Worm (Caenorhabditis elegans): Measurements from ENCODE around the gene str-56.

Gene str-56

DNA sequence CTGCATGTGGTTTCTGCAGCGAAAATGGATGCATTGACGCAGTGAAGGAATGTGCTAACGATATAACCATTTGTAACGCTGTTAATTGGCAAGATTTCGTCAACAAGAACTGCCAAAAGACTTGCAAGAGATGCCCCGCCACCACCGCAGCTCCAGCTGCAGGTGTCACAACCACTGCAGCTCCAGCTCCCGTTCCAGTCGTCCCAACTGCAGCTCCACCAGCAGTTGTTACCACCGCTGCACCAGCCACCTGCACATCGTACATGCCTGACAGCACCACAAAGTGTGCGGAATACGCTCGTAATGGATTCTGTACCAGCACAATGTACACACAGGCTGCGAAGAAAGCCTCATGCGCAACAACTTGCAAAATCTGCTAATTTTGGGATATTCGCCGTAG, 40.3 kb downstream of the str-56 start:
- no peak for TF ChIP-seq unc-55 (GFP tag; optimal IDR thresholded peaks at IDR 0.05)
- no peak for TF ChIP-seq ceh-2 (tag; optimal IDR thresholded peaks at IDR 0.05)
- no peak for TF ChIP-seq ceh-14 (tag; optimal IDR thresholded peaks at IDR 0.05)
- TF ChIP-seq hlh-8 (tag; optimal IDR thresholded peaks at IDR 0.05) = no peak
- TF ChIP-seq unc-42 (tag; optimal IDR thresholded peaks at IDR 0.05) = no peak
- no peak for TF ChIP-seq eyg-1 (tag; optimal IDR thresholded peaks at IDR 0.05)
- TF ChIP-seq che-1 (tag; optimal IDR thresholded peaks at IDR 0.05) = no peak
- TF ChIP-seq Y22D7AL.16 (tag; optimal IDR thresholded peaks at IDR 0.05) = no peak
- TF ChIP-seq ttx-3 (tag; optimal IDR thresholded peaks at IDR 0.05) = no peak
- TF ChIP-seq fkh-10 (GFP tag; optimal IDR thresholded peaks at IDR 0.05) = no peak
- TF ChIP-seq tbx-2 (tag; optimal IDR thresholded peaks at IDR 0.05) = no peak
- no peak for TF ChIP-seq K09A11.1 (tag; optimal IDR thresholded peaks at IDR 0.05; ENCODE audit: insufficient read depth)
- no peak for TF ChIP-seq ceh-19 (GFP tag; optimal IDR thresholded peaks at IDR 0.05)
- TF ChIP-seq dmd-4 (tag; optimal IDR thresholded peaks at IDR 0.05; ENCODE audit: borderline replicate concordance) = no peak
- no peak for TF ChIP-seq npax-4 (tag; optimal IDR thresholded peaks at IDR 0.05)

- TF ChIP-seq elt-2 (tag; optimal IDR thresholded peaks at IDR 0.05) = no peak
- no peak for TF ChIP-seq ceh-24 (tag; optimal IDR thresholded peaks at IDR 0.05)
- no peak for TF ChIP-seq unc-42 (tag; optimal IDR thresholded peaks at IDR 0.05)
- no peak for TF ChIP-seq odd-2 (tag; optimal IDR thresholded peaks at IDR 0.05)
- no peak for TF ChIP-seq ttx-3 (tag; optimal IDR thresholded peaks at IDR 0.05)
- TF ChIP-seq ahr-1 (tag; optimal IDR thresholded peaks at IDR 0.05) = no peak
- TF ChIP-seq sox-2 (GFP tag; IDR thresholded peaks at IDR 0.05) = no peak
- no peak for TF ChIP-seq ztf-16 (tag; optimal IDR thresholded peaks at IDR 0.05)
- TF ChIP-seq hlh-13 (GFP tag; optimal IDR thresholded peaks at IDR 0.05) = no peak
- TF ChIP-seq hlh-15 (tag; optimal IDR thresholded peaks at IDR 0.05) = no peak
- TF ChIP-seq dve-1 (tag; optimal IDR thresholded peaks at IDR 0.05) = no peak
- TF ChIP-seq ceh-6 (GFP tag; optimal IDR thresholded peaks at IDR 0.05) = no peak
- TF ChIP-seq Y22D7AL.16 (tag; optimal IDR thresholded peaks at IDR 0.05) = no peak
Measured at ce11 chrV:15913714-15914113, 41.3 kb downstream of the str-56 start, which contains the start of gene F35E8.7. TSS of gene F35E8.7 (plus strand) at chrV:15914014.

DNA sequence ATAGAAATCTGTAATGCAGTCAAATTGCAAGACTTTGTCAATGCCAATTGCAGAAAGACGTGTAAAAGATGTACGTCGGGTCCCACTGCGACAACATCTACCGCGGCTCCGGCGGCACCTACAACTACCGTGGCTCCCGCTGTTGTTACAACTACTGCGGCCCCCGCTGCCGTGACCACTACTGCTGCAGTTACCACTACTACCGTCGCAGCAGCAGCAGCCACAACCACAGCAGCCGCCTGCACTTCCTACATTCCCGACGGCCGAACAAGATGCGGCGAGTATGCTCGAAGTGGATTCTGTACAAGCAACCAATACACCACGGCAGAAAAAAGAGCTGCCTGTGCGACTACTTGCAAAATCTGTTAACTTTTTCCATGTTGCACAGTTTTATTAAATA, 42.4 kb downstream of the str-56 start:
- TF ChIP-seq pat-9 (tag; optimal IDR thresholded peaks at IDR 0.05) (no peak), npax-4 (tag; optimal IDR thresholded peaks at IDR 0.05) (no peak), ama-1 (optimal IDR thresholded peaks at IDR 0.05) (no peak), pha-2 (tag; optimal IDR thresholded peaks at IDR 0.05) (no peak), ceh-31 (tag; optimal IDR thresholded peaks at IDR 0.05) (no peak), ceh-34 (tag; optimal IDR thresholded peaks at IDR 0.05) (no peak), unc-42 (tag; optimal IDR thresholded peaks at IDR 0.05) (no peak), ceh-9 (tag; optimal IDR thresholded peaks at IDR 0.05) (no peak), ceh-30 (tag; optimal IDR thresholded peaks at IDR 0.05) (no peak), ahr-1 (tag; optimal IDR thresholded peaks at IDR 0.05) (no peak), nhr-11 (tag; optimal IDR thresholded peaks at IDR 0.05) (no peak)

DNA sequence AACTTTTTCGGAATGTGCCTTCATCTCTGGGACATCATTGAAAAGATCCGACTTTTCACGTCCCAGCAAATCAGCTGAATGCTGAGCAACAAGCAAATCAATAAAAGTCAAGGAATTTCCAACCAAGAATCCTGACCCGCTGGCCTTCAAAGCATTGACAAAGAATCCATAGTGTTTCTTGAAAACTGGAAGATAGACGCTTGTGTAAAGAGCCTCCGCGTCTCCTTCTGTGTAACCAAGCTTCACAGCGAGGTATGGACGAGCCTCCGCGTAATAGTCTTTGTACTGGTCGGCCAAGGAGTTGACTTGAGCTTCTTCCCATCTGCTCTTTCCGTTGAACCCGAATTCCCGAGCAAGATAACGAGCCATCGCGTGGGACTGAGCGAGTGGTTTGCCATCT, 42.9 kb downstream of the str-56 start:
- TF ChIP-seq elt-4 (tag; optimal IDR thresholded peaks at IDR 0.05) = no peak

DNA sequence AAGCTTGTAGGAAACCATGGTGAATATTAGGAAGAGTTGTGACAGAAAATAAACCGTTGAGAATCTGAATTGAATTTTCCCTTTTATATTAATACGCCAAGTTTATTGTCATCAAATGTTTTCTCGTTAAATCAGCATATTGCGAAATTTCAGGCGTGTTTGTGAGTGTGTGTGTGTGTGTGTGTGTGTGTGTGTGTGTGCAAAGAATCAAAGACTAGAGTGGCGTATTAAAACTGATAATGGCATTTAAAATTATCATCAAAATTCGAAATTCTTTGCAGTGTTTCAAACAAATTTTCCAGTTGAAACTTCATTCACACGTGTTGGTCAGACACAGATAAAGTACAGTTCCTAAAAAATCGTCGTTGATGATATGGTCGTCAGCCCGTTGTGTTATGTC, 43.5 kb downstream of the str-56 start, which contains the start of gene gst-38:
Gene gst-38, minus strand, starts transcription at position 152 of the 400 bp plus-strand sequence.
- no peak for TF ChIP-seq ceh-18 (tag; optimal IDR thresholded peaks at IDR 0.05)
- no peak for TF ChIP-seq pax-1 (tag; optimal IDR thresholded peaks at IDR 0.05)
- TF ChIP-seq F13H6.1 (tag; optimal IDR thresholded peaks at IDR 0.05) = no peak
- TF ChIP-seq K02D7.2 (tag; optimal IDR thresholded peaks at IDR 0.05) = no peak
- TF ChIP-seq ceh-2 (tag; optimal IDR thresholded peaks at IDR 0.05) = no peak
- TF ChIP-seq ztf-16 (tag; optimal IDR thresholded peaks at IDR 0.05) = no peak
- TF ChIP-seq ceh-48 (tag; optimal IDR thresholded peaks at IDR 0.05) = no peak
- TF ChIP-seq zip-5 (tag; optimal IDR thresholded peaks at IDR 0.05) = no peak
- no peak for TF ChIP-seq gmeb-2 (tag; optimal IDR thresholded peaks at IDR 0.05)
- no peak for TF ChIP-seq rnt-1 (tag; optimal IDR thresholded peaks at IDR 0.05)
- no peak for TF ChIP-seq odd-2 (tag; optimal IDR thresholded peaks at IDR 0.05)
- no peak for TF ChIP-seq tbx-7 (tag; optimal IDR thresholded peaks at IDR 0.05)
- TF ChIP-seq pha-2 (tag; optimal IDR thresholded peaks at IDR 0.05) = no peak
- TF ChIP-seq pat-9 (tag; optimal IDR thresholded peaks at IDR 0.05) = no peak
- TF ChIP-seq fax-1 (tag; optimal IDR thresholded peaks at IDR 0.05) = no peak
- no peak for TF ChIP-seq eyg-1 (tag; optimal IDR thresholded peaks at IDR 0.05)
- no peak for TF ChIP-seq pqm-1 (tag; optimal IDR thresholded peaks at IDR 0.05)
- no peak for TF ChIP-seq unc-86 (tag; optimal IDR thresholded peaks at IDR 0.05)
- no peak for TF ChIP-seq ceh-22 (tag; optimal IDR thresholded peaks at IDR 0.05)
- no peak for TF ChIP-seq unc-42 (tag; optimal IDR thresholded peaks at IDR 0.05)
